Fruit fly (Drosophila melanogaster): Measurements from ENCODE around the gene CG6454.

The CG6454 gene

DNA sequence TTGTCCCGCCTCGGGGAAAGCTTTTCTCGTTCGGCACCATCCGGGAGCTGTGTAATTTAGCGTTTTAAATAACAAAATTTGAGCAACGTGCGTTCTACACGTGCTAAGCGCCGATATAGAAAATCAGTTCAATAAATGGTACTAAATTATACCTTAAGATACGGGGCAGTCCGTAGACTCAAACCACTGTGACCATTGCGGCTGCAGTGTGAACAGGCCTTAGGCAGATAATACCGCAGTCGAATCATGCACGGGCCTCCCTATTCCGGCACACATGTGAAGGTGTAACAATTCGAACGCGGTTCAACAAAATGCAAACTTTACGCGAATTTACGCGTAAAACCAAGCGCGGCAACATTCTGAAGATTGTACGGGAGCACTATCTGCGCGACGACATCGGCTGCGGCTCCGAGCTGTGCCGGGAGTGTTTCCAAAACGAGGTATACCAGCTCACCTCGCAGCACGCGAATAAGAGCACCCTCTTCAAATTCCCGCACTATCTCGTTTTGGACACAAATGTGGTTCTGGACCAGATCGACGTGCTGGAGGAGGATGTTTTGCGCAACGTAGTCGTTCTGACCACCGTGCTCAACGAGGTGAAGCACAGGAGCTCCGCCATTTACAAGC, 15.7 kb upstream of the CG6454 start, which contains the start of the genes Rrp5 and Dis3 (continued):
- TF ChIP-seq gsb-n (tag; optimal IDR thresholded peaks at IDR 0.05), result no peak
- TF ChIP-seq CG4282 (GFP tag; optimal IDR thresholded peaks at IDR 0.05), result no peak
- no peak for TF ChIP-seq D19A (tag; optimal IDR thresholded peaks at IDR 0.05)
- no peak for TF ChIP-seq so (GFP tag; IDR thresholded peaks at IDR 0.05)
- peak; percentile 22 for TF ChIP-seq CG8944 (GFP tag; optimal IDR thresholded peaks at IDR 0.05)
- no peak for TF ChIP-seq Mes4 (GFP tag; optimal IDR thresholded peaks at IDR 0.05)
- TF ChIP-seq ranshi (GFP tag; IDR thresholded peaks at IDR 0.05), result no peak
- peak; percentile 36; the same call in 1 of the 3 replicates for TF ChIP-seq CG16813 (GFP tag; IDR thresholded peaks at IDR 0.05; ENCODE audit: partially characterized antibody)
- TF ChIP-seq tin (GFP tag; optimal IDR thresholded peaks at IDR 0.05), result peak; percentile 28
- peak; percentile 46; the same call in 1 of the 2 replicates for TF ChIP-seq CG8765 (GFP tag; IDR thresholded peaks at IDR 0.05)
- peak; percentile 92 for TF ChIP-seq Med (GFP tag)
- no peak for TF ChIP-seq slp2 (GFP tag; optimal IDR thresholded peaks at IDR 0.05)
- TF ChIP-seq gt (GFP tag; IDR thresholded peaks at IDR 0.05), result no peak
- peak; percentile 79 for TF ChIP-seq NFAT (GFP tag; IDR thresholded peaks at IDR 0.05)
- TF ChIP-seq CG8089 (GFP tag; optimal IDR thresholded peaks at IDR 0.05), result peak; percentile 7
- no peak for TF ChIP-seq HHEX (GFP tag; optimal IDR thresholded peaks at IDR 0.05)
- no peak for TF ChIP-seq NC2α (GFP tag; optimal IDR thresholded peaks at IDR 0.05)
- TF ChIP-seq Meics (GFP tag; optimal IDR thresholded peaks at IDR 0.05), result no peak
- TF ChIP-seq CG18262 (tag; optimal IDR thresholded peaks at IDR 0.05), result no peak
- no peak for TF ChIP-seq run (tag; optimal IDR thresholded peaks at IDR 0.05)
- peak; percentile 44; the same call in 1 of the 2 replicates for TF ChIP-seq Bgb (GFP tag; IDR thresholded peaks at IDR 0.05; ENCODE audit: partially characterized antibody)
- TF ChIP-seq CG4707 (GFP tag; optimal IDR thresholded peaks at IDR 0.05), result no peak
- no peak for TF ChIP-seq CG11504 (tag; optimal IDR thresholded peaks at IDR 0.05)
- TF ChIP-seq gfzf (GFP tag; optimal IDR thresholded peaks at IDR 0.05), result peak; percentile 97
- TF ChIP-seq Side (GFP tag; optimal IDR thresholded peaks at IDR 0.05), result peak; percentile 31
- TF ChIP-seq CG11696 (GFP tag; IDR thresholded peaks at IDR 0.05), result no peak
- TF ChIP-seq CG1233 (GFP tag; optimal IDR thresholded peaks at IDR 0.05), result no peak
- no peak for TF ChIP-seq CG32772 (GFP tag; IDR thresholded peaks at IDR 0.05)
- no peak for TF ChIP-seq CG17829 (tag; optimal IDR thresholded peaks at IDR 0.05)
- TF ChIP-seq disco-r (GFP tag; optimal IDR thresholded peaks at IDR 0.05), result no peak
- TF ChIP-seq Neu2 (GFP tag; optimal IDR thresholded peaks at IDR 0.05; ENCODE audit: borderline replicate concordance), result no peak
- TF ChIP-seq CG10366 (GFP tag; IDR thresholded peaks at IDR 0.05), result peak; percentile 42; the same call in 1 of the 2 replicates
- no peak for TF ChIP-seq h (optimal IDR thresholded peaks at IDR 0.05)
- TF ChIP-seq CG4404 (GFP tag; IDR thresholded peaks at IDR 0.05), result no peak
- no peak for TF ChIP-seq br (optimal IDR thresholded peaks at IDR 0.05)
- TF ChIP-seq CG10431 (GFP tag; optimal IDR thresholded peaks at IDR 0.05), result no peak
- peak; percentile 89 for TF ChIP-seq CG34422 (GFP tag; IDR thresholded peaks at IDR 0.05)
- no peak for TF ChIP-seq insv (GFP tag; optimal IDR thresholded peaks at IDR 0.05)
- TF ChIP-seq stwl (tag; optimal IDR thresholded peaks at IDR 0.05), result no peak
- no peak for TF ChIP-seq CG31441 (GFP tag; IDR thresholded peaks at IDR 0.05)
- no peak for TF ChIP-seq en (GFP tag; optimal IDR thresholded peaks at IDR 0.05)
- peak; percentile 56 for TF ChIP-seq lmd (GFP tag; IDR thresholded peaks at IDR 0.05)
- TF ChIP-seq caup (GFP tag; optimal IDR thresholded peaks at IDR 0.05; ENCODE audit: severe bottlenecking), result no peak
- TF ChIP-seq CG14860 (GFP tag; IDR thresholded peaks at IDR 0.05; ENCODE audit: partially characterized antibody), result 0 out of 3 replicates have a peak, but pooled peaks have one; percentile 20
- TF ChIP-seq Hr51 (GFP tag; optimal IDR thresholded peaks at IDR 0.05), result peak in 1 of 2 experiments; percentile 22
- no peak for TF ChIP-seq CG3407 (GFP tag; optimal IDR thresholded peaks at IDR 0.05)
- peak; percentile 77 for TF ChIP-seq sob (GFP tag; IDR thresholded peaks at IDR 0.05)
- TF ChIP-seq gsb (GFP tag; IDR thresholded peaks at IDR 0.05), result no peak
- TF ChIP-seq Ssrp (tag; optimal IDR thresholded peaks at IDR 0.05), result no peak
- no peak for TF ChIP-seq Bteb2 (GFP tag; optimal IDR thresholded peaks at IDR 0.05)
- TF ChIP-seq CG12155 (GFP tag; optimal IDR thresholded peaks at IDR 0.05), result peak; percentile 22
